Fruit fly (Drosophila melanogaster): ENCODE measurements around the gene CG14411.
A peak's percentile ranks its signal among the peaks of the same experiment; 100 is the strongest.

CG14411 gene

dm6 chrX:14840417-14840872, 8.0 kb downstream of the CG14411 start (continued):
- TF ChIP-seq Poxn (GFP tag; IDR thresholded peaks at IDR 0.05), result no peak
- no peak for TF ChIP-seq Tbp (GFP tag; optimal IDR thresholded peaks at IDR 0.05)
- no peak for TF ChIP-seq CG16779 (GFP tag; IDR thresholded peaks at IDR 0.05)
- TF ChIP-seq trem (tag; optimal IDR thresholded peaks at IDR 0.05), result peak; percentile 30
- peak; percentile 20 for TF ChIP-seq ind (GFP tag; optimal IDR thresholded peaks at IDR 0.05)
- no peak for TF ChIP-seq CG8765 (GFP tag; IDR thresholded peaks at IDR 0.05)
- no peak for TF ChIP-seq h (optimal IDR thresholded peaks at IDR 0.05)
- no peak for TF ChIP-seq Scr (GFP tag; IDR thresholded peaks at IDR 0.05; ENCODE audit: partially characterized antibody)
- no peak for TF ChIP-seq ERR (GFP tag; optimal IDR thresholded peaks at IDR 0.05)
- TF ChIP-seq HLH3B (GFP tag; IDR thresholded peaks at IDR 0.05), result 0 out of 2 replicates have a peak, but pooled peaks have one; percentile 23
- peak; percentile 46 for TF ChIP-seq CG10209 (GFP tag; optimal IDR thresholded peaks at IDR 0.05)
- TF ChIP-seq lola (GFP tag; optimal IDR thresholded peaks at IDR 0.05), result peak in 1 of 3 experiments; percentile 34
- TF ChIP-seq CG7786 (GFP tag; optimal IDR thresholded peaks at IDR 0.05), result no peak
- TF ChIP-seq Fer1 (GFP tag; optimal IDR thresholded peaks at IDR 0.05), result no peak
- TF ChIP-seq CG18764 (GFP tag; optimal IDR thresholded peaks at IDR 0.05), result no peak
- no peak for TF ChIP-seq CHES-1-like (GFP tag; optimal IDR thresholded peaks at IDR 0.05)
- no peak for TF ChIP-seq chm (GFP tag; IDR thresholded peaks at IDR 0.05)
- TF ChIP-seq Dfd (GFP tag; optimal IDR thresholded peaks at IDR 0.05), result no peak
- no peak for TF ChIP-seq CG1603 (tag; optimal IDR thresholded peaks at IDR 0.05)
- no peak for TF ChIP-seq zen2 (GFP tag; IDR thresholded peaks at IDR 0.05; ENCODE audit: partially characterized antibody)
- no peak for TF ChIP-seq Chrac-16 (GFP tag; optimal IDR thresholded peaks at IDR 0.05)
- TF ChIP-seq CG42726 (GFP tag; IDR thresholded peaks at IDR 0.05; ENCODE audit: partially characterized antibody), result no peak
- TF ChIP-seq CG4404 (GFP tag; IDR thresholded peaks at IDR 0.05), result no peak
- TF ChIP-seq unc-4 (GFP tag; IDR thresholded peaks at IDR 0.05; ENCODE audit: partially characterized antibody), result no peak
- TF ChIP-seq pnt (GFP tag; optimal IDR thresholded peaks at IDR 0.05), result no peak
- peak; percentile 7 for TF ChIP-seq CG15601 (tag; optimal IDR thresholded peaks at IDR 0.05)
- no peak for TF ChIP-seq CG11723 (GFP tag; optimal IDR thresholded peaks at IDR 0.05)
- no peak for TF ChIP-seq Hey (tag; optimal IDR thresholded peaks at IDR 0.05)
- TF ChIP-seq Usf (GFP tag; optimal IDR thresholded peaks at IDR 0.05), result no peak
- TF ChIP-seq CG15073 (GFP tag; optimal IDR thresholded peaks at IDR 0.05), result no peak
- no peak for TF ChIP-seq ato (GFP tag; IDR thresholded peaks at IDR 0.05; ENCODE audit: partially characterized antibody)
- no peak for TF ChIP-seq CG18476 (GFP tag; optimal IDR thresholded peaks at IDR 0.05)
- TF ChIP-seq CG3995 (GFP tag; optimal IDR thresholded peaks at IDR 0.05), result no peak
- TF ChIP-seq lmd (GFP tag; IDR thresholded peaks at IDR 0.05), result peak; percentile 47; the same call in 1 of the 2 replicates
- no peak for TF ChIP-seq CG15011 (GFP tag; optimal IDR thresholded peaks at IDR 0.05)
- TF ChIP-seq CG13894 (tag; optimal IDR thresholded peaks at IDR 0.05), result no peak
- no peak for TF ChIP-seq CG31365 (tag; optimal IDR thresholded peaks at IDR 0.05)
- TF ChIP-seq bab2 (GFP tag; optimal IDR thresholded peaks at IDR 0.05), result no peak
- TF ChIP-seq so (GFP tag; IDR thresholded peaks at IDR 0.05), result no peak
- TF ChIP-seq Hr78 (GFP tag; optimal IDR thresholded peaks at IDR 0.05), result no peak
- no peak for TF ChIP-seq CG5245 (GFP tag; optimal IDR thresholded peaks at IDR 0.05)
- no peak for TF ChIP-seq CG10274 (GFP tag; optimal IDR thresholded peaks at IDR 0.05)
- TF ChIP-seq CG14441 (GFP tag; IDR thresholded peaks at IDR 0.05), result no peak
- TF ChIP-seq CG1602 (GFP tag; optimal IDR thresholded peaks at IDR 0.05), result peak; percentile 16
- TF ChIP-seq grau (tag; optimal IDR thresholded peaks at IDR 0.05), result peak; percentile 68
- 0 out of 2 replicates have a peak, but pooled peaks have one; percentile 6 for TF ChIP-seq ranshi (GFP tag; IDR thresholded peaks at IDR 0.05)
- no peak for TF ChIP-seq Stat92E (GFP tag; optimal IDR thresholded peaks at IDR 0.05)
- TF ChIP-seq rib (GFP tag; IDR thresholded peaks at IDR 0.05), result no peak
- no peak for TF ChIP-seq CG8281 (tag; optimal IDR thresholded peaks at IDR 0.05)
- no peak for TF ChIP-seq CG2116 (GFP tag; optimal IDR thresholded peaks at IDR 0.05)
- peak; percentile 33; the same call in 1 of the 3 replicates for TF ChIP-seq ci (GFP tag; IDR thresholded peaks at IDR 0.05)
